Fruit fly (Drosophila melanogaster) whole organism, prepupa: Measurements from ENCODE around the gene CG10646.

Source experiments
- Blimp-1 ChIP-seq: fragments of 200-800 bp; sonication (Bioruptor generic); optimal IDR thresholded peaks from 3 replicates; lab custom pipeline; 2017; ENCODE audit warnings: missing biosample characterization, missing genetic modification characterization, mild to moderate bottlenecking, moderate library complexity, missing genetic modification reagents
- CG10631 ChIP-seq: fragments of 200-800 bp; sonication (Bioruptor generic); optimal IDR thresholded peaks from 2 replicates; lab custom pipeline; 2016; ENCODE audit warnings: missing biosample characterization, missing genetic modification characterization
- CG10669 ChIP-seq: fragments of 200-800 bp; sonication (Bioruptor generic); optimal IDR thresholded peaks from 3 replicates; lab custom pipeline; 2018; ENCODE audit warnings: missing biosample characterization, mild to moderate bottlenecking, missing genetic modification characterization, moderate library complexity
- CG11294 ChIP-seq: fragments of 200-800 bp; sonication (Bioruptor generic); IDR thresholded peaks from 2 replicates; pipeline ENCODE4 v1.3.6; 2022; ENCODE audit warnings: missing biosample characterization, missing genetic modification characterization
- CG11902 ChIP-seq: fragments of 200-800 bp; sonication (Bioruptor generic); optimal IDR thresholded peaks from 3 replicates; lab custom pipeline; 2016; ENCODE audit warnings: missing biosample characterization, missing genetic modification characterization
- CG15336 ChIP-seq: fragments of 200-800 bp; sonication (Bioruptor generic); IDR thresholded peaks from 2 replicates; pipeline ENCODE4 v1.3.6; 2022; ENCODE audit warnings: missing biosample characterization, missing genetic modification characterization
- CG1621 ChIP-seq: fragments of 200-800 bp; sonication (Bioruptor generic); optimal IDR thresholded peaks from 3 replicates; lab custom pipeline; 2018; ENCODE audit warnings: missing biosample characterization, mild to moderate bottlenecking, missing genetic modification characterization
- CG16779 ChIP-seq: fragments of 200-800 bp; sonication (Bioruptor generic); optimal IDR thresholded peaks from 3 replicates; lab custom pipeline; 2017; ENCODE audit warnings: missing biosample characterization, mild to moderate bottlenecking, missing genetic modification characterization
- CG3032 ChIP-seq: fragments of 200-800 bp; optimal IDR thresholded peaks from 2 replicates; lab custom pipeline; 2019; ENCODE audit warnings: missing biosample characterization, mild to moderate bottlenecking, missing genetic modification characterization, moderate library complexity
- CG31627 ChIP-seq: fragments of 200-800 bp; sonication (Bioruptor generic); optimal IDR thresholded peaks from 3 replicates; lab custom pipeline; 2016; ENCODE audit warnings: missing biosample characterization, missing genetic modification characterization
- CG32006 ChIP-seq: fragments of 200-800 bp; sonication (Bioruptor generic); optimal IDR thresholded peaks from 3 replicates; lab custom pipeline; 2017; ENCODE audit warnings: missing biosample characterization, mild to moderate bottlenecking, missing genetic modification characterization
- CG34406 ChIP-seq: fragments of 200-800 bp; sonication (Bioruptor generic); optimal IDR thresholded peaks from 3 replicates; lab custom pipeline; 2016; ENCODE audit warnings: missing biosample characterization, missing genetic modification characterization
- CG3919 ChIP-seq: fragments of 200-800 bp; sonication (Bioruptor generic); optimal IDR thresholded peaks from 3 replicates; lab custom pipeline; 2016; ENCODE audit warnings: missing biosample characterization, missing genetic modification characterization
- CG6163 ChIP-seq: fragments of 200-800 bp; sonication (Bioruptor generic); IDR thresholded peaks from 3 replicates; pipeline ENCODE4 v1.3.6; 2022; ENCODE audit warnings: missing biosample characterization, missing genetic modification characterization
- CG6808 ChIP-seq: fragments of 200-800 bp; sonication (Bioruptor generic); optimal IDR thresholded peaks from 3 replicates; lab custom pipeline; 2017; ENCODE audit warnings: missing biosample characterization, missing genetic modification characterization, mild to moderate bottlenecking, moderate library complexity, missing genetic modification reagents
- CG7368 ChIP-seq: fragments of 200-800 bp; sonication (Bioruptor generic); optimal IDR thresholded peaks from 3 replicates; lab custom pipeline; 2016; ENCODE audit warnings: missing biosample characterization, missing genetic modification characterization
- CG8119 ChIP-seq: fragments of 200-800 bp; sonication (Bioruptor generic); IDR thresholded peaks from 3 replicates; pipeline ENCODE4 v1.3.6; 2022; ENCODE audit warnings: missing biosample characterization, missing genetic modification characterization
- CG8319 ChIP-seq: fragments of 200-800 bp; sonication (Bioruptor generic); optimal IDR thresholded peaks from 3 replicates; lab custom pipeline; 2016; ENCODE audit warnings: missing biosample characterization, missing genetic modification characterization
- CG9139 ChIP-seq: fragments of 200-800 bp; sonication (Bioruptor generic); optimal IDR thresholded peaks from 3 replicates; lab custom pipeline; 2017; ENCODE audit warnings: missing biosample characterization, mild to moderate bottlenecking, missing genetic modification characterization
- Eip75B ChIP-seq: fragments of 200-800 bp; sonication (Bioruptor generic); optimal IDR thresholded peaks from 3 replicates; lab custom pipeline; 2016; ENCODE audit warnings: missing biosample characterization, missing genetic modification characterization
- Eip78C ChIP-seq: fragments of 200-800 bp; sonication (Bioruptor generic); peaks from one replicate; lab custom pipeline; 2016; ENCODE audit warnings: missing biosample characterization, missing genetic modification characterization
- Eip93F ChIP-seq: fragments of 200-800 bp; sonication (Bioruptor generic); optimal IDR thresholded peaks from 2 replicates; lab custom pipeline; 2016; ENCODE audit warnings: missing biosample characterization, mild to moderate bottlenecking, missing genetic modification characterization
- Ets21C ChIP-seq: fragments of 200-800 bp; sonication (Bioruptor generic); optimal IDR thresholded peaks from 3 replicates; lab custom pipeline; 2016; ENCODE audit warnings: missing biosample characterization, missing genetic modification characterization
- Ets96B ChIP-seq: fragments of 200-800 bp; optimal IDR thresholded peaks from 2 replicates; lab custom pipeline; 2019; ENCODE audit warnings: missing biosample characterization, mild to moderate bottlenecking, missing genetic modification characterization, moderate library complexity
- Gug ChIP-seq: fragments of 200-800 bp; sonication (Bioruptor generic); IDR thresholded peaks from 2 replicates; pipeline ENCODE4 v1.3.6; 2022; ENCODE audit warnings: missing biosample characterization, missing genetic modification characterization
- Hr38 ChIP-seq: sonication (Bioruptor generic); optimal IDR thresholded peaks from 2 replicates; lab custom pipeline; 2016; ENCODE audit warnings: missing biosample characterization, missing genetic modification characterization
- Hr4 ChIP-seq: fragments of 200-800 bp; sonication (Bioruptor generic); optimal IDR thresholded peaks from 3 replicates; lab custom pipeline; 2016; ENCODE audit warnings: missing biosample characterization, missing genetic modification characterization
- Lpt ChIP-seq: fragments of 200-800 bp; sonication (Bioruptor generic); optimal IDR thresholded peaks from 3 replicates; lab custom pipeline; 2016; ENCODE audit warnings: missing biosample characterization, missing genetic modification characterization
- Met ChIP-seq: fragments of 200-800 bp; sonication (Bioruptor generic); optimal IDR thresholded peaks from 3 replicates; lab custom pipeline; 2016; ENCODE audit warnings: missing biosample characterization, missing genetic modification characterization
- Smox ChIP-seq: fragments of 200-800 bp; sonication (Bioruptor generic); optimal IDR thresholded peaks from 3 replicates; lab custom pipeline; 2016; ENCODE audit warnings: missing biosample characterization, missing genetic modification characterization
- Sox102F ChIP-seq: fragments of 200-800 bp; sonication (Bioruptor generic); optimal IDR thresholded peaks from 2 replicates; lab custom pipeline; 2016; ENCODE audit warnings: missing biosample characterization, mild to moderate bottlenecking, missing genetic modification characterization
- Sox15 ChIP-seq: fragments of 200-800 bp; sonication (Bioruptor generic); optimal IDR thresholded peaks from 3 replicates; lab custom pipeline; 2016; ENCODE audit warnings: missing biosample characterization, missing genetic modification characterization
- achi ChIP-seq: fragments of 200-800 bp; sonication (Bioruptor generic); optimal IDR thresholded peaks from 3 replicates; lab custom pipeline; 2016; ENCODE audit warnings: missing biosample characterization, missing genetic modification characterization
- acj6 ChIP-seq: fragments of 200-800 bp; sonication (Bioruptor generic); optimal IDR thresholded peaks from 3 replicates; lab custom pipeline; 2016; ENCODE audit warnings: missing biosample characterization, missing genetic modification characterization
- cyc ChIP-seq: fragments of 200-800 bp; sonication (Bioruptor generic); optimal IDR thresholded peaks from 3 replicates; lab custom pipeline; 2016; ENCODE audit warnings: missing biosample characterization, missing genetic modification characterization
- eg ChIP-seq: fragments of 200-800 bp; sonication (Bioruptor generic); IDR thresholded peaks from 3 replicates; pipeline ENCODE4 v1.3.6; 2022; ENCODE audit warnings: missing biosample characterization, missing genetic modification characterization
- esn ChIP-seq: fragments of 200-800 bp; sonication (Bioruptor generic); optimal IDR thresholded peaks from 2 replicates; lab custom pipeline; 2016; ENCODE audit warnings: missing biosample characterization, mild to moderate bottlenecking, missing genetic modification characterization, moderate library complexity
- fd59A ChIP-seq: fragments of 200-800 bp; sonication (Bioruptor generic); optimal IDR thresholded peaks from 2 replicates; lab custom pipeline; 2017; ENCODE audit warnings: missing biosample characterization, mild to moderate bottlenecking, missing genetic modification characterization, missing genetic modification reagents
- lz ChIP-seq: fragments of 200-800 bp; sonication (Bioruptor generic); optimal IDR thresholded peaks from 3 replicates; lab custom pipeline; 2016; ENCODE audit warnings: missing biosample characterization, missing genetic modification characterization
- net ChIP-seq: fragments of 200-800 bp; sonication (Bioruptor generic); optimal IDR thresholded peaks from 3 replicates; lab custom pipeline; 2016; ENCODE audit warnings: missing biosample characterization, missing genetic modification characterization
- spab ChIP-seq: fragments of 200-800 bp; sonication (Bioruptor generic); optimal IDR thresholded peaks from 2 replicates; lab custom pipeline; 2017; ENCODE audit warnings: missing biosample characterization, mild to moderate bottlenecking, missing genetic modification characterization, missing genetic modification reagents
- topi ChIP-seq: fragments of 200-800 bp; sonication (Bioruptor generic); optimal IDR thresholded peaks from 3 replicates; lab custom pipeline; 2016; ENCODE audit warnings: missing biosample characterization, missing genetic modification characterization
- vri ChIP-seq: fragments of 200-800 bp; sonication (Bioruptor generic); optimal IDR thresholded peaks from 3 replicates; lab custom pipeline; 2016; ENCODE audit warnings: missing biosample characterization, mild to moderate bottlenecking, missing genetic modification characterization

The CG10646 gene

DNA sequence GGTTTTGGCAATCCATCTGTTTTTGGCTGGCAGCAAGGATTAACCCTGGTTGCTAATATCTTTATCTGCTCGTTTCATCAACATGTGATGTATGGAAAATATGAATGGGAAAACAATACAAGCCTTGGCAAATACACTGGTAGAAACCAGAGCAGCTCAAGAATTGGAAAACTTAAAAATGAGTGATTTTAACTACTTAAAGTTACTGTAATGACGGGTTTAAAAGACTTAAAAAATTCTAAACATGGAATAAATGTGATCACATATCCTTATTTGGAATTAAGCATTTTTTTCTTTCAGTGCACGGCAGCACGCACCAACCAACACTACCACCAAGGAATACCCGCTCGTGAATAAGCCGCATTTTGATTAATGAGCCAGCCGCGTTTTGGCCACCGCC lies 38.5 kb downstream of the CG10646 start:
- TF ChIP-seq CG32006 (GFP tag; lab: Kevin White, UChicago) (no peak), Eip78C (GFP tag; lab: Kevin White, UChicago) (peak; percentile 64), CG1621 (no peak), topi (GFP tag; lab: Kevin White, UChicago) (peak; percentile 31), cyc (peak; percentile 47)

DNA sequence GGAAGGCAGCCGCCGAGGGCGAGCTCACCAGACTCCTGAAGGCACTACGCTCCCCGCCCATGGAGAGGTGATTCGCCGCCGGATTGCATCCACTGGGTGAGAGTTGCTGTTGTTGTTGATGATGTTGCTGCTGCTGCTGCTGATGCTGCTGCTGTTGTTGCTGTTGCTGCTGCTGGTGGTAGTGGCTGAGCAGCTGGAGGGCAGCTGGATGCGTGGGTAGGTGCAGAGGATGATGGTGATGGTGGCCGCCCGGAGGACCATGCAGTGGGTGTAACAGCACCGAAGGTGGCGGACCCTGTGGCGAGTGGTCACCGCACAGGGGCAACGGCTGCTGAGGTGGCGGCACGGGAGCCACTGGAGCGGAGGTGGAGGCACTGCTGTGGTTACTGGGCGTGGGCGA lies 40.1 kb downstream of the CG10646 start:
- no peak for TF ChIP-seq Ets21C
- TF ChIP-seq Eip78C (GFP tag; lab: Kevin White, UChicago) = no peak
- no peak for TF ChIP-seq spab (GFP tag; lab: Kevin White, UChicago)
- TF ChIP-seq CG9139 (GFP tag; lab: Kevin White, UChicago) = no peak
- no peak for TF ChIP-seq CG6808
- no peak for TF ChIP-seq Eip93F (GFP tag; lab: Kevin White, UChicago)
- TF ChIP-seq eg (GFP tag; lab: Robert Waterston, UW) = no peak
- no peak for TF ChIP-seq Ets96B (tag; lab: Kevin White, UChicago)
- TF ChIP-seq achi = no peak
- no peak for TF ChIP-seq Hr4 (GFP tag; lab: Kevin White, UChicago)
- TF ChIP-seq fd59A = no peak
- no peak for TF ChIP-seq acj6 (GFP tag; lab: Kevin White, UChicago)
- TF ChIP-seq CG31627 (GFP tag; lab: Kevin White, UChicago) = no peak
- TF ChIP-seq Met (GFP tag; lab: Kevin White, UChicago) = no peak
- no peak for TF ChIP-seq CG1621
- no peak for TF ChIP-seq CG10631 (GFP tag; lab: Kevin White, UChicago)
- TF ChIP-seq, all 60 proteins: peak for 0

DNA sequence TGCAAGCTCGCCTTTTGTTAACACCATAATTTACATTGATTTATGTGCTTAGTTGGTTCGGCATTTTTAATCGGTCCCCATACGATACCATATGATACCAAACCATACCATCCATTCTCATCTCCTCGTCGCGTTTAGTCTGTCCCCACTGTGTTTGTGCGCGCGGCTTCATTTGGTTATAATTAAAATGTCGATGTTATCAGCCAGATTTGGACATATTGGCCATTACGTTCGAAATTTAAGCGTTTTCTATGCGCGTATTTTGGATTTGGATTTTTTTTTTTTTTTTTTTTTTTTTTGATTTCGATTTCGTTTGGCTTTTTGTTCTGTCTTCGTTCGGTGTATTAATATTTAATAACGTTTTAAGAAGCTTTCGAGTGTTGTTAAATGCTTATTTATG lies 41.7 kb downstream of the CG10646 start:
- TF ChIP-seq CG10631 (GFP tag; lab: Kevin White, UChicago) = no peak
- no peak for TF ChIP-seq Eip78C (GFP tag; lab: Kevin White, UChicago)
- no peak for TF ChIP-seq Ets96B (tag; lab: Kevin White, UChicago)
- TF ChIP-seq CG3032 (tag; lab: Kevin White, UChicago) = no peak
- no peak for TF ChIP-seq Gug (GFP tag; lab: Robert Waterston, UW)
- no peak for TF ChIP-seq CG31627 (GFP tag; lab: Kevin White, UChicago)
- TF ChIP-seq Sox15 (GFP tag; lab: Kevin White, UChicago) = no peak
- no peak for TF ChIP-seq Met (GFP tag; lab: Kevin White, UChicago)
- TF ChIP-seq CG10669 = no peak

DNA sequence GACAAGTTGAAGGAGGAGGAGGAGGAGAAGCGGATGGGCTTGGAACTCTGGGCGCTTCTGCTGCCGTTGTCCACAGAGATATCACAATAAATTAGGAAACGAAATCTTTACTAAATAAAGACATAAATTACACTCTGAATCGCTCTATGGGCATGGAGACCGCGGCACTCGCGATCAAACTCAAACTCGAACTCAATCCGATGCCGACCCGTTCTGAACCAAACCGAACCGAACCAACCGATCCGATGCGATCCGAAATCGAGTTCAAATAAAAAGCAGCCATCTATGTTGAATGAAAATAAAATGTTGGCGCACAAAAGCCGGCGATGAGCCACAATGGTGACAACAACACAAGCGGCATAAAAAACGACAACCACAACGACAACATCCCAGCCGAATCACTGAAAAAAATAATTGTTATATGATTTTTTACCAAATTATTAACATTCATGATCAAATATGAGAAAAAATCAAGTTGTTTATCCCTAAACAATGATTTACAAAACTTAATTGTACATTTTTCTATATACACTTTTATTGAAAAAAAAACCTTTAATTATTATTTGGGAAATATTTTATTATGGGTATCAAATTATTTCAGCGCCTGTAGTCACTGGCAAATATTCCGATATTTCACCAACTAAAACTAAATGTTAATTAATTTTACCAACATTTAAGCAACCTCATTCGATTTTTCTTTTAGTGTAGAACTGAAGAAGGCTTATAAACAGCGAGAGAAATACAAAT lies 46.6 kb downstream of the CG10646 start:
- TF ChIP-seq Hr38 (GFP tag; lab: Kevin White, UChicago) (no peak), fd59A (peak; percentile 55), CG6163 (GFP tag; lab: Robert Waterston, UW) (no peak), Eip75B (GFP tag; lab: Kevin White, UChicago) (peak; percentile 48), CG7368 (GFP tag; lab: Kevin White, UChicago) (peak; percentile 32), CG3919 (GFP tag; lab: Kevin White, UChicago) (peak; percentile 79), Smox (GFP tag; lab: Kevin White, UChicago) (peak; percentile 60), CG10631 (GFP tag; lab: Kevin White, UChicago) (peak; percentile 61), CG6808 (peak; percentile 71), acj6 (GFP tag; lab: Kevin White, UChicago) (peak; percentile 71), CG11902 (GFP tag; lab: Kevin White, UChicago) (peak; percentile 26), Lpt (GFP tag; lab: Kevin White, UChicago) (peak; percentile 55), net (GFP tag; lab: Kevin White, UChicago) (peak; percentile 38), Met (GFP tag; lab: Kevin White, UChicago) (peak; percentile 70), Blimp-1 (GFP tag; lab: Kevin White, UChicago) (no peak), CG32006 (GFP tag; lab: Kevin White, UChicago) (peak; percentile 71), CG16779 (tag; lab: Kevin White, UChicago) (no peak), Sox102F (peak; percentile 27), lz (GFP tag; lab: Kevin White, UChicago) (peak; percentile 40), CG1621 (no peak), CG10669 (peak; percentile 68), CG11294 (no peak), CG8319 (GFP tag; lab: Kevin White, UChicago) (peak; percentile 38), Ets21C (peak; percentile 18), esn (peak; percentile 70), spab (GFP tag; lab: Kevin White, UChicago) (peak; percentile 51), CG15336 (peak; percentile 40; the same call in 1 of the 2 replicates), Eip93F (GFP tag; lab: Kevin White, UChicago) (no peak), CG34406 (peak; percentile 66), vri (GFP tag; lab: Kevin White, UChicago) (peak; percentile 10), achi (peak; percentile 69), CG8119 (GFP tag; lab: Robert Waterston, UW) (peak; percentile 27; the same call in 1 of the 3 replicates)
